Fruit fly (Drosophila melanogaster) whole organism, embryonic: Measurements from ENCODE around the gene Gyf.

Experiments
- CG10431 ChIP-seq: fragments of 200-800 bp; sonication (Bioruptor generic); optimal IDR thresholded peaks from 3 replicates; lab custom pipeline; 2018; ENCODE audit warnings: missing biosample characterization, mild to moderate bottlenecking, missing genetic modification characterization
- CG1529 ChIP-seq: fragments of 200-800 bp; sonication (Bioruptor generic); optimal IDR thresholded peaks from 3 replicates; lab custom pipeline; 2018; ENCODE audit warnings: missing biosample characterization, missing genetic modification characterization
- CG17802 ChIP-seq: fragments of 200-800 bp; sonication (Bioruptor generic); optimal IDR thresholded peaks from 2 replicates; lab custom pipeline; 2018; ENCODE audit warnings: missing biosample characterization, mild to moderate bottlenecking, missing genetic modification characterization, moderate library complexity
- CG6689 ChIP-seq: fragments of 200-800 bp; sonication (Bioruptor generic); IDR thresholded peaks from 2 replicates; pipeline ENCODE4 v1.3.6; 2022; ENCODE audit warnings: missing biosample characterization, missing genetic modification characterization
- CG6813 ChIP-seq: fragments of 200-800 bp; sonication (Bioruptor generic); optimal IDR thresholded peaks from 2 replicates; lab custom pipeline; 2017; ENCODE audit warnings: missing biosample characterization, missing genetic modification characterization, mild to moderate bottlenecking, moderate library complexity, missing genetic modification reagents
- Deaf1 ChIP-seq: fragments of 200-800 bp; optimal IDR thresholded peaks from 3 replicates; lab custom pipeline; 2019; ENCODE audit warnings: missing biosample characterization, mild to moderate bottlenecking, missing genetic modification characterization, moderate library complexity
- Dfd ChIP-seq, 2 experiments: fragments of >200 bp; optimal IDR thresholded peaks; 2 replicates each; lab custom pipeline; 2017; ENCODE audit warnings: missing biosample characterization in 2 of 2, missing genetic modification characterization in 2 of 2
- Hmr ChIP-seq: fragments of 200-800 bp; sonication (Bioruptor generic); optimal IDR thresholded peaks from 3 replicates; lab custom pipeline; 2017; ENCODE audit warnings: mild to moderate bottlenecking, missing biosample characterization, missing genetic modification reagents, missing genetic modification characterization
- Scr ChIP-seq: fragments of 200-800 bp; sonication (Bioruptor generic); IDR thresholded peaks from 2 replicates; pipeline ENCODE4 v1.3.6; 2022; ENCODE audit warnings: missing biosample characterization, missing genetic modification characterization; ENCODE audit not compliant: partially characterized antibody
- btn ChIP-seq: fragments of 200-800 bp; sonication (Bioruptor generic); optimal IDR thresholded peaks from 2 replicates; lab custom pipeline; 2016; ENCODE audit warnings: missing biosample characterization, missing genetic modification characterization
- luna ChIP-seq: fragments of 200-800 bp; sonication (Bioruptor generic); optimal IDR thresholded peaks from 2 replicates; lab custom pipeline; 2016; ENCODE audit warnings: missing biosample characterization, missing genetic modification characterization
- sens-2 ChIP-seq: fragments of 200-800 bp; sonication (Bioruptor generic); IDR thresholded peaks from 2 replicates; pipeline ENCODE4 v1.3.6; 2022; ENCODE audit warnings: missing biosample characterization, missing genetic modification characterization
- sr ChIP-seq: fragments of 200-800 bp; sonication (Bioruptor generic); IDR thresholded peaks from 3 replicates; pipeline ENCODE4 v1.3.6; 2022; ENCODE audit warnings: missing biosample characterization, missing genetic modification characterization
- twi ChIP-seq: fragments of 200-800 bp; optimal IDR thresholded peaks from 2 replicates; lab custom pipeline; 2019; ENCODE audit warnings: missing biosample characterization, mild to moderate bottlenecking, missing genetic modification characterization, moderate library complexity

DNA sequence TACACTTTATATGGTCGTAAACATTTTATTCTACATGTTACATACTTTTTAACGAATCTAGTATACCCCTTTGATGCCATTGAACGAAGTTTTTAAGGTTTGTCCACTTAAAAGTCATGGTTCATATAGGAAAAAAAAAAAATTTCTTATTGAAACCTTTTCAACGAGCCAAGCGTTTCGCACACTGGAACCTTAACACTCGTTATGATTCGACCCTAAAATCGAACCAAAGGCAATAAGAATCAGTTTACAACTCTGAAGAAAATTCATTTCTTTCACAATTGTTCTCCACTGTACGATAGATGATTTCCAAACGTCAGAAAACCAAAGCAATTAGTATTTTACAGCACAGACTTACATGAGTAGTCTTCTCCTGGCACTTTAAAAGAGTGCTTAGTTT is 29.3 kb upstream of the Gyf start:
- TF ChIP-seq Scr (no peak), twi (tag; lab: Kevin White, UChicago) (no peak), luna (no peak), btn (GFP tag; lab: Kevin White, UChicago) (no peak), Dfd (GFP tag; optimal IDR thresholded peaks at IDR 0.05; lab: Kevin White, UChicago) (no peak), CG6689 (no peak), CG17802 (tag; lab: Kevin White, UChicago) (no peak), sens-2 (GFP tag; lab: Robert Waterston, UW) (no peak), Deaf1 (tag; lab: Kevin White, UChicago) (no peak), Hmr (GFP tag; lab: Kevin White, UChicago) (no peak), CG10431 (GFP tag; lab: Kevin White, UChicago) (no peak), CG6813 (GFP tag; lab: Kevin White, UChicago) (no peak), sr (no peak), CG1529 (GFP tag; lab: Kevin White, UChicago) (no peak)
